Worm (Caenorhabditis elegans) whole organism, L1 larva: ENCODE measurements around the gene ZK813.3.

ENCODE experiments used
- efl-1 ChIP-seq, 4 experiments: fragments of 150-350 bp; optimal IDR thresholded peaks in 3 of 4; peaks in 1 of 4; 1 replicate in 1 of 4; 2 replicates in 3 of 4; lab custom pipeline; 2014; ENCODE audit warnings: missing biosample characterization in 2 of 4, missing genetic modification characterization in 2 of 4, missing genetic modification reagents in 2 of 4
- lin-39 ChIP-seq: fragments of 150-350 bp; optimal IDR thresholded peaks from 2 replicates; lab custom pipeline; 2014; ENCODE audit warnings: missing biosample characterization, missing genetic modification reagents, missing genetic modification characterization

ce11 chrX:3429122-3429521 is 12.5 kb upstream of the ZK813.3 start:
- TF ChIP-seq efl-1 (optimal IDR thresholded peaks at IDR 0.05; lab: Kevin White, UChicago) (no peak), efl-1 (GFP tag; optimal IDR thresholded peaks at IDR 0.05 in 1 of 2; lab: Kevin White, UChicago) (no peak), lin-39 (tag; lab: Kevin White, UChicago) (no peak)
